Worm (Caenorhabditis elegans) whole organism, L4 larva: ENCODE data around the gene grl-29.
"Not testable (repeated sequence)": the region's sequence is repeated elsewhere in the genome, so short reads cannot be mapped to it uniquely, and the experiment has no call there.

Experiments
- F37D6.2 ChIP-seq: sonication (generic microtip); optimal IDR thresholded peaks from 2 replicates; lab custom pipeline; 2016; ENCODE audit warnings: mild to moderate bottlenecking, missing genetic modification characterization, missing compliant biosample characterization
- R02D3.7 ChIP-seq: fragments of 150-350 bp; sonication (generic microtip); optimal IDR thresholded peaks from 3 replicates; lab custom pipeline; 2014; ENCODE audit warnings: missing biosample characterization, missing genetic modification characterization
- T26A8.4 ChIP-seq: fragments of 200-800 bp; sonication (Bioruptor generic); IDR thresholded peaks from 2 replicates; pipeline ENCODE4 v1.3.6; 2022; ENCODE audit warnings: missing genetic modification characterization, missing compliant biosample characterization
- Y48G9A.11 ChIP-seq: fragments of 200-800 bp; sonication (Bioruptor generic); IDR thresholded peaks from 2 replicates; pipeline ENCODE4 v1.3.6; 2022; ENCODE audit warnings: missing genetic modification reagents, missing genetic modification characterization, missing compliant biosample characterization
- ZK337.2 ChIP-seq: fragments of 200-800 bp; sonication (Bioruptor generic); IDR thresholded peaks from 2 replicates; pipeline ENCODE4 v1.3.6; 2022; ENCODE audit warnings: missing genetic modification reagents, missing genetic modification characterization, missing compliant biosample characterization
- aha-1 ChIP-seq: fragments of 150-350 bp; peaks from one replicate; lab custom pipeline; 2014; ENCODE audit warnings: missing biosample characterization, missing genetic modification characterization
- arid-1 ChIP-seq: fragments of 200-800 bp; sonication (Bioruptor generic); conservative IDR thresholded peaks from 2 replicates; pipeline ENCODE4 v1.3.6; 2022; ENCODE audit warnings: missing genetic modification reagents, missing genetic modification characterization, missing compliant biosample characterization
- ceh-32 ChIP-seq: sonication (generic microtip); optimal IDR thresholded peaks from 2 replicates; lab custom pipeline; 2016; ENCODE audit warnings: mild to moderate bottlenecking, missing genetic modification characterization, missing compliant biosample characterization; ENCODE audit not compliant: poor library complexity
- ces-1 ChIP-seq: fragments of 150-350 bp; sonication (generic microtip); optimal IDR thresholded peaks from 4 replicates; lab custom pipeline; 2014; ENCODE audit warnings: missing biosample characterization, missing genetic modification reagents, missing genetic modification characterization
- cey-2 ChIP-seq: sonication (generic microtip); optimal IDR thresholded peaks from 3 replicates; lab custom pipeline; 2017; ENCODE audit warnings: missing genetic modification characterization, mild to moderate bottlenecking, missing compliant biosample characterization, antibody characterized with exemption, borderline replicate concordance; ENCODE audit not compliant: insufficient read depth
- ctbp-1 ChIP-seq: fragments of 200-800 bp; sonication (Bioruptor generic); IDR thresholded peaks from 2 replicates; pipeline ENCODE4 v1.3.6; 2022; ENCODE audit warnings: missing genetic modification reagents, missing genetic modification characterization, missing compliant biosample characterization
- dmd-8 ChIP-seq: fragments of 200-800 bp; sonication (Bioruptor generic); IDR thresholded peaks from 2 replicates; pipeline ENCODE4 v1.3.6; 2022; ENCODE audit warnings: missing genetic modification characterization, missing compliant biosample characterization
- dmd-9 ChIP-seq: fragments of 200-800 bp; sonication (Bioruptor generic); IDR thresholded peaks from 2 replicates; pipeline ENCODE4 v1.3.6; 2022; ENCODE audit warnings: missing genetic modification reagents, missing genetic modification characterization, missing compliant biosample characterization
- duxl-1 ChIP-seq: sonication (generic microtip); optimal IDR thresholded peaks from 2 replicates; lab custom pipeline; 2016; ENCODE audit warnings: mild to moderate bottlenecking, missing genetic modification characterization, moderate library complexity, missing compliant biosample characterization; ENCODE audit not compliant: poor library complexity
- egl-27 ChIP-seq: sonication (generic microtip); optimal IDR thresholded peaks from 3 replicates; lab custom pipeline; 2017; ENCODE audit warnings: missing biosample characterization, missing genetic modification reagents, missing genetic modification characterization
- egl-43 ChIP-seq: fragments of 200-800 bp; sonication (Bioruptor generic); IDR thresholded peaks from 2 replicates; pipeline ENCODE4 v1.3.6; 2022; ENCODE audit warnings: missing genetic modification reagents, missing genetic modification characterization, missing compliant biosample characterization
- hif-1 ChIP-seq, 2 experiments: sonication (generic microtip); optimal IDR thresholded peaks; 2 replicates each; lab custom pipeline; 2016 to 2017; ENCODE audit warnings: missing compliant biosample characterization in 2 of 2, missing genetic modification characterization in 2 of 2, missing genetic modification reagents in 2 of 2, missing genotype in 2 of 2, mild to moderate bottlenecking in 1 of 2
- hlh-30 ChIP-seq: sonication (generic microtip); optimal IDR thresholded peaks from 2 replicates; lab custom pipeline; 2017; ENCODE audit warnings: antibody characterized with exemption, mild to moderate bottlenecking, missing genetic modification characterization, missing compliant biosample characterization; ENCODE audit not compliant: insufficient read depth
- hmg-1.1 ChIP-seq: fragments of 200-800 bp; sonication (Bioruptor generic); IDR thresholded peaks from 2 replicates; pipeline ENCODE4 v1.3.6; 2022; ENCODE audit warnings: missing genetic modification reagents, missing genetic modification characterization, missing compliant biosample characterization
- lin-15B ChIP-seq: fragments of 150-350 bp; sonication (generic microtip); optimal IDR thresholded peaks from 3 replicates; lab custom pipeline; 2014; ENCODE audit warnings: missing biosample characterization, missing genetic modification characterization
- lin-29 ChIP-seq: fragments of 200-800 bp; sonication (Bioruptor generic); IDR thresholded peaks from 2 replicates; pipeline ENCODE4 v1.3.6; 2022; ENCODE audit warnings: missing genetic modification reagents, missing genetic modification characterization, missing compliant biosample characterization
- lin-38 ChIP-seq: fragments of 200-800 bp; sonication (Bioruptor generic); IDR thresholded peaks from 2 replicates; pipeline ENCODE4 v1.3.6; 2022; ENCODE audit warnings: missing genetic modification reagents, missing genetic modification characterization, missing compliant biosample characterization
- lir-3 ChIP-seq: sonication (generic microtip); optimal IDR thresholded peaks from 2 replicates; lab custom pipeline; 2016; ENCODE audit warnings: mild to moderate bottlenecking, missing genetic modification characterization, missing compliant biosample characterization
- madf-5 ChIP-seq, 2 experiments: fragments of 200-800 bp; sonication (Bioruptor generic); IDR thresholded peaks; 2 replicates each; pipeline ENCODE4 v1.3.6; 2022; ENCODE audit warnings: missing compliant biosample characterization in 2 of 2, missing genetic modification characterization in 2 of 2
- mdl-1 ChIP-seq, 2 experiments: fragments of 150-350 bp in 1 of 2; sonication (generic microtip) in 1 of 2; optimal IDR thresholded peaks; 2 replicates each; lab custom pipeline; 2014 to 2017; ENCODE audit warnings: missing biosample characterization in 2 of 2, missing genetic modification characterization in 2 of 2
- mxl-2 ChIP-seq: fragments of 200-800 bp; sonication (Bioruptor generic); conservative IDR thresholded peaks from 2 replicates; pipeline ENCODE4 v1.3.6; 2022; ENCODE audit warnings: missing genetic modification reagents, missing genetic modification characterization, missing compliant biosample characterization
- nhr-10 ChIP-seq: fragments of 150-350 bp; optimal IDR thresholded peaks from 2 replicates; lab custom pipeline; 2014; ENCODE audit warnings: missing biosample characterization, missing genetic modification characterization
- nhr-102 ChIP-seq: sonication (generic microtip); optimal IDR thresholded peaks from 2 replicates; lab custom pipeline; 2016; ENCODE audit warnings: mild to moderate bottlenecking, missing genetic modification characterization, moderate library complexity, missing compliant biosample characterization
- nhr-111 ChIP-seq: fragments of 200-800 bp; sonication (Bioruptor generic); optimal IDR thresholded peaks from 2 replicates; lab custom pipeline; 2018; ENCODE audit warnings: mild to moderate bottlenecking, missing genetic modification characterization, missing compliant biosample characterization
- nhr-48 ChIP-seq: sonication (generic microtip); optimal IDR thresholded peaks from 2 replicates; lab custom pipeline; 2016; ENCODE audit warnings: mild to moderate bottlenecking, missing genetic modification characterization, missing compliant biosample characterization
- pha-4 ChIP-seq, 2 experiments: fragments of 150-350 bp in 1 of 2; fragments of 200-800 bp in 1 of 2; sonication (Bioruptor generic) in 1 of 2; IDR thresholded peaks in 1 of 2; optimal IDR thresholded peaks in 1 of 2; 2 replicates each; pipeline versions ENCODE4 v1.3.6 to Lab custom; 2014 to 2022; ENCODE audit warnings: missing genetic modification characterization in 2 of 2, missing genetic modification reagents in 2 of 2, missing biosample characterization in 1 of 2, missing compliant biosample characterization in 1 of 2
- pqm-1 ChIP-seq: sonication (generic microtip); optimal IDR thresholded peaks from 2 replicates; lab custom pipeline; 2017; ENCODE audit warnings: missing biosample characterization, missing genetic modification characterization
- saeg-2 ChIP-seq: fragments of 200-800 bp; sonication (Bioruptor generic); IDR thresholded peaks from 2 replicates; pipeline ENCODE4 v1.3.6; 2022; ENCODE audit warnings: missing genetic modification reagents, missing genetic modification characterization, missing compliant biosample characterization
- set-16 ChIP-seq: fragments of 200-800 bp; sonication (Bioruptor generic); IDR thresholded peaks from 2 replicates; pipeline ENCODE4 v1.3.6; 2022; ENCODE audit warnings: missing genetic modification reagents, missing genetic modification characterization, missing compliant biosample characterization
- snpc-1.2 ChIP-seq: fragments of 200-800 bp; sonication (Bioruptor generic); IDR thresholded peaks from 2 replicates; pipeline ENCODE4 v1.3.6; 2022; ENCODE audit warnings: missing genetic modification reagents, missing genetic modification characterization, missing compliant biosample characterization
- spr-3 ChIP-seq: fragments of 200-800 bp; sonication (Bioruptor generic); optimal IDR thresholded peaks from 2 replicates; lab custom pipeline; 2018; ENCODE audit warnings: mild to moderate bottlenecking, missing genetic modification characterization, missing compliant biosample characterization
- unc-130 ChIP-seq: sonication (generic microtip); optimal IDR thresholded peaks from 2 replicates; lab custom pipeline; 2016; ENCODE audit warnings: missing genetic modification reagents, missing genetic modification characterization, missing compliant biosample characterization
- zfp-2 ChIP-seq: sonication (generic microtip); optimal IDR thresholded peaks from 2 replicates; lab custom pipeline; 2016; ENCODE audit warnings: mild to moderate bottlenecking, missing genetic modification characterization, missing compliant biosample characterization
- zfp-3 ChIP-seq: fragments of 200-800 bp; sonication (Bioruptor generic); conservative IDR thresholded peaks from 2 replicates; pipeline ENCODE4 v1.3.6; 2022; ENCODE audit warnings: missing genetic modification reagents, missing genetic modification characterization, missing compliant biosample characterization
- zip-2 ChIP-seq: fragments of 150-350 bp; optimal IDR thresholded peaks from 2 replicates; lab custom pipeline; 2014; ENCODE audit warnings: missing biosample characterization, missing genetic modification characterization

grl-29 gene

DNA sequence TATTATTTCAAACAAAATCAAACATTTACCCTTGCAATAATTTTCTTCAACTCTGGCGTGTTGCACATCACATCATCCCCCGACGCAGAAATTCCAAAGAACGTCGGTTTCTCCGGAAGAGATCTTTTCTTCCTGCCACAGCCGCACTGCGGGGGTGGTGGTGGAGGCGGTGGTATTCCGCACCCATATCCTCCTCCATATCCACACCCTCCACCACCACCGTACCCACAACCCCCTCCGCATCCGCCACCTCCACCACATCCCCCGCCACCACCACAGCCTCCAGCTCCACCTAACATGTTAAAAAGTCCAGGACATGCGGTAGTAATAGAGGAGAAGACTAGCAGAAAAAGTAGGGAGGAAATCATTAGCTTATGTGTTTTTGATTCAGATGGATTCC, at the start of gene grl-29:
Gene grl-29, minus strand, starts transcription at position 368 of the 400 bp plus-strand sequence.
- TF ChIP-seq T26A8.4 (GFP tag; lab: Robert Waterston, UW) = no peak
- TF ChIP-seq ZK337.2 = no peak
- TF ChIP-seq egl-43 (GFP tag; lab: Robert Waterston, UW) = peak; percentile 70
- peak; percentile 88; the same call in 1 of the 2 replicates for TF ChIP-seq set-16
- TF ChIP-seq nhr-111 (GFP tag; lab: Kevin White, UChicago) = no peak
- TF ChIP-seq zip-2 = no peak
- TF ChIP-seq R02D3.7 = no peak

DNA sequence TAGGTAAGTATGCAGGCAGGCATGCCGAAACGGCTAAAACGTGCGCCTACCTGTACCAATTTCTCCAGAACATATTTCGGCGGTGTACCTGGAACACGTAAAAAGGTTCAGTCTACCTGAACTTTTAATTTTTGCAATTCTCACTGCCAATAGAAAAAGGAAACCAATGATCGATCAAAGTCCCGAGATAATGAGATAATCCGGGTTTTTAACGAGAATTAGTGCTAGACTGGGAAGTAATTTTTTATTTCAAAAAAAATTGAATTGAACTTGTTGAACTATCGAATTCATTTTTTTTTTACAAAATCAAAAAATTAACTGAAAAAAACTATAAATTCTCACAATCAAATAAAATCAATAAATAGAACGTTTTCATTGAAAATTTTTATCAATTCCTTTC, 45.5 kb upstream of the grl-29 start, which contains the start of gene T22F3.7:
Gene T22F3.7, minus strand, starts transcription at position 101 of the 400 bp plus-strand sequence.
- TF ChIP-seq unc-130 (no peak), duxl-1 (tag; lab: Kevin White, UChicago) (no peak), spr-3 (no peak), F37D6.2 (no peak), mxl-2 (GFP tag; lab: Robert Waterston, UW) (no peak), Y48G9A.11 (no peak), mdl-1 (tag; optimal IDR thresholded peaks at IDR 0.05; lab: Kevin White, UChicago) (no peak), dmd-8 (GFP tag; lab: Robert Waterston, UW) (no peak), ctbp-1 (GFP tag; lab: Robert Waterston, UW) (no peak), lin-15B (tag; lab: Kevin White, UChicago) (no peak), nhr-102 (no peak), nhr-48 (tag; lab: Kevin White, UChicago) (no peak), ces-1 (no peak)

DNA sequence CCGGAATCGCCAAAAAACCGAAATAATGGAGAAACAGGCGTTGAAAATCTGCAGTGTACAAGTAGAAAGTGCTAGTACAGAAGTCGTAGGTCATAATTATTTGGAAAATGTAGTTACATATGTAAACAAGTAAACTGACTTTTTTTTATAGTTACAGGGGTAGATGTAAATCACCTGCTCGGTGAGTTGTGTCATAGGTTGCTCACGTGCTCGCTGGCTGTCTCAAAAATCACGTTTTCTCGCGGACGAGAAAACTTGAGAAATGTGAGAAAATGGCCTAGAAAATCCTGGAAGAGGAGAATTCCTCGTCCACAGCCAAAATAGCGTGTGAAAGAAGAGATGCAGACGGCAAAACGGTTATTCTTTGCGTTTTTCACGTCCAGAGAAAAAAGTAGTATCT, 42.0 kb upstream of the grl-29 start, which contains the start of gene srh-212:
Gene srh-212, minus strand, starts transcription at position 101 of the 400 bp plus-strand sequence.
- not testable (repeated sequence) for TF ChIP-seq nhr-10; pqm-1 (tag; lab: Kevin White, UChicago); mdl-1 (tag; optimal IDR thresholded peaks at IDR 0.05; lab: Kevin White, UChicago)

DNA sequence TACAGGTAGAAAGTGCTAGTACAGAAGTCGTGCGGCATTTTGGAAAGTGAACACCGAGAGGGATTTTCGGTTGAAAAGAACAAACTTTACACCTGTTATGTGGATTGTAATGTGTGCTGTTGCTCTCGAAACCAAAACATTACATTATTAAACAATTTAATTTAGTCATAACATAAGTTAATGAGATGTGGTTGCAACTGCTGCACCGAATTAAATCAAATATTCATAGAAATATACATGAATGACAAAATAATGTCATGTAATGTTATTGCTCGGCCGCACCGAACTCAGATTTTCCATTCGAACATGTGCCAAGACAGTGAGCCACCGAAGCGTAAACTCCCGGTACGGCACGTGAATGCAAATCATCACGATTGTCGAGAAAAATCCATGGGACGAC, 39.9 kb upstream of the grl-29 start, which contains the start of gene srh-213:
Gene srh-213, minus strand, starts transcription at position 101 of the 400 bp plus-strand sequence.
- TF ChIP-seq ceh-32 (tag; lab: Kevin White, UChicago) (no peak), aha-1 (peak; percentile 84)

DNA sequence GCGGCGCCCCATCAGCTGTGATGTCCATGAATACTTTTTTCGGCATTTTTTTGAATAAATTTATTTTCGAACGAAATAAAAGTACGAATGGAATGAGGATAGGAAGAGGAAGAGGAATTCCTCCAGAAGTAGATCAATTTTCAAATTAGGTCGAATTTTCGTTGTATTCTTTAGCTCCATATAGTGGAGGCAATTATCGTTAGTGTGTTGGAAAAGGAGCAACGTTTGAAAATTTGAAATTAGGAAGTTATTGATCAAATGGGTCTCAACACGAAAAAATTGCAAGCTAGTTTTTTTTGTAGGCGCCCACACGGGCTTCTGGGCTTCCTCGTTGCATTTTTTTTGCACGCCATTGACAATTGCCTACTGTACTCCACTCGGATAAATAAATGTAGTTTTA, 37.1 kb upstream of the grl-29 start, which contains the start of gene T22F3.12:
Gene T22F3.12, minus strand, starts transcription at position 101 of the 400 bp plus-strand sequence.
- TF ChIP-seq ctbp-1 (GFP tag; lab: Robert Waterston, UW) (no peak), zfp-3 (GFP tag; lab: Robert Waterston, UW) (no peak), hmg-1.1 (GFP tag; lab: Robert Waterston, UW) (no peak), aha-1 (no peak), lin-38 (GFP tag; lab: Robert Waterston, UW) (no peak)

DNA sequence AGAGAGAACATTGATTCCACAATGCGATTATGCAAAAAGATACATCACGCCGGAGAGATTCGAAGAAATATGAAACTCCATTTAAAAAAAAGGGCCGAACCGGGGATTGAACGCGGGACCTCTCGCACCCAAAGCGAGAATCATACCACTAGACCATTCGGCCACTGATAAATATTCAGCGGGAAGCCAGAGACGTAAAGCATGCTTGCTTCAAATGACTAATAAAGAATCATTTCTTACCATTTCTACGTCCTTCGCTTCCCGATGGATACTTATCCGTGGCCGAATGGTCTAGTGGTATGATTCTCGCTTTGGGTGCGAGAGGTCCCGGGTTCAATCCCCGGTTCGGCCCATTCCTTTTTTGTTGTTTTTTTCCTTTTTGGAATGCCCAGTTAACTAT, 33.2 kb upstream of the grl-29 start:
- TF ChIP-seq lir-3 (peak; percentile 6), cey-2 (tag; lab: Kevin White, UChicago) (no peak), dmd-9 (no peak), pha-4 (GFP tag; IDR thresholded peaks at IDR 0.05; lab: Robert Waterston, UW) (no peak), pha-4 (tag; optimal IDR thresholded peaks at IDR 0.05; lab: Kevin White, UChicago) (no peak), hif-1 (tag; optimal IDR thresholded peaks at IDR 0.05; lab: Kevin White, UChicago) (no peak), lin-29 (GFP tag; lab: Robert Waterston, UW) (no peak), arid-1 (GFP tag; lab: Robert Waterston, UW) (0 out of 2 replicates have a peak, but pooled peaks have one; percentile 36), egl-27 (no peak), saeg-2 (GFP tag; lab: Robert Waterston, UW) (no peak), nhr-48 (tag; lab: Kevin White, UChicago) (no peak), aha-1 (no peak), madf-5 (GFP tag; IDR thresholded peaks at IDR 0.05; lab: Robert Waterston, UW) (peak in 1 of 2 experiments; percentile 63; a peak in 1 of 4 replicates), snpc-1.2 (GFP tag; lab: Robert Waterston, UW) (peak; percentile 47; the same call in 1 of the 2 replicates), hlh-30 (tag; lab: Kevin White, UChicago) (no peak), lin-15B (tag; lab: Kevin White, UChicago) (no peak), zfp-2 (tag; lab: Kevin White, UChicago) (no peak), mdl-1 (tag; optimal IDR thresholded peaks at IDR 0.05; lab: Kevin White, UChicago) (no peak)
